Fruit fly (Drosophila melanogaster) whole organism, pupa: ENCODE results near the gene pns.

Experiments used
- CG10348 ChIP-seq: fragments of 200-800 bp; sonication (Bioruptor generic); IDR thresholded peaks from 2 replicates; pipeline ENCODE4 v1.3.6; 2022; ENCODE audit warnings: missing biosample characterization, missing genetic modification characterization
- CG12605 ChIP-seq: fragments of 200-800 bp; sonication (Bioruptor generic); IDR thresholded peaks from 2 replicates; pipeline ENCODE4 v1.3.6; 2022; ENCODE audit warnings: missing biosample characterization, missing genetic modification characterization
- CG13204 ChIP-seq: fragments of 200-800 bp; sonication (Bioruptor generic); optimal IDR thresholded peaks from 2 replicates; lab custom pipeline; 2018; ENCODE audit warnings: missing biosample characterization, mild to moderate bottlenecking, missing genetic modification characterization, moderate library complexity
- CG14655 ChIP-seq: fragments of 200-800 bp; sonication (Bioruptor generic); optimal IDR thresholded peaks from 3 replicates; lab custom pipeline; 2017; ENCODE audit warnings: mild to moderate bottlenecking, missing biosample characterization, missing genetic modification reagents, missing genetic modification characterization
- CG15710 ChIP-seq: fragments of 200-800 bp; sonication (Bioruptor generic); optimal IDR thresholded peaks from 2 replicates; lab custom pipeline; 2018; ENCODE audit warnings: missing biosample characterization, mild to moderate bottlenecking, missing genetic modification characterization, moderate library complexity
- CG17806 ChIP-seq: fragments of 200-800 bp; sonication (Bioruptor generic); optimal IDR thresholded peaks from 2 replicates; lab custom pipeline; 2018; ENCODE audit warnings: missing biosample characterization, mild to moderate bottlenecking, missing genetic modification characterization, moderate library complexity
- CG32121 ChIP-seq: fragments of 200-800 bp; sonication (Bioruptor generic); IDR thresholded peaks from 2 replicates; pipeline ENCODE4 v1.3.6; 2022; ENCODE audit warnings: missing biosample characterization, missing genetic modification characterization
- CG34367 ChIP-seq: fragments of 200-800 bp; sonication (Bioruptor generic); optimal IDR thresholded peaks from 2 replicates; lab custom pipeline; 2018; ENCODE audit warnings: missing biosample characterization, mild to moderate bottlenecking, missing genetic modification characterization
- CG4496 ChIP-seq: fragments of 200-800 bp; sonication (Bioruptor generic); IDR thresholded peaks from 3 replicates; pipeline ENCODE4 v1.3.6; 2022; ENCODE audit warnings: missing biosample characterization, missing genetic modification characterization
- CG8159 ChIP-seq: fragments of 200-800 bp; sonication (Bioruptor generic); optimal IDR thresholded peaks from 3 replicates; lab custom pipeline; 2018; ENCODE audit warnings: missing biosample characterization, mild to moderate bottlenecking, missing genetic modification characterization, moderate library complexity
- CG8301 ChIP-seq: fragments of 200-800 bp; sonication (Bioruptor generic); optimal IDR thresholded peaks from 2 replicates; lab custom pipeline; 2018; ENCODE audit warnings: missing biosample characterization, mild to moderate bottlenecking, missing genetic modification characterization
- CG9948 ChIP-seq: fragments of 200-800 bp; sonication (Bioruptor generic); optimal IDR thresholded peaks from 2 replicates; lab custom pipeline; 2018; ENCODE audit warnings: missing biosample characterization, mild to moderate bottlenecking, missing genetic modification characterization, moderate library complexity
- D1 ChIP-seq: fragments of 200-800 bp; sonication (Bioruptor generic); optimal IDR thresholded peaks from 2 replicates; lab custom pipeline; 2018; ENCODE audit warnings: missing biosample characterization, mild to moderate bottlenecking, missing genetic modification characterization, moderate library complexity
- EcR ChIP-seq: fragments of 200-800 bp; sonication (Bioruptor generic); optimal IDR thresholded peaks from 3 replicates; lab custom pipeline; 2019; ENCODE audit warnings: missing biosample characterization, missing genetic modification characterization, mild to moderate bottlenecking, moderate library complexity, missing genetic modification reagents
- Ets98B ChIP-seq: fragments of 200-800 bp; sonication (Bioruptor generic); IDR thresholded peaks from 2 replicates; pipeline ENCODE4 v1.3.6; 2022; ENCODE audit warnings: missing biosample characterization, missing genetic modification characterization
- Pif1A ChIP-seq: fragments of 200-800 bp; sonication (Bioruptor generic); optimal IDR thresholded peaks from 3 replicates; lab custom pipeline; 2016; ENCODE audit warnings: missing biosample characterization, missing genetic modification characterization
- Pif1B ChIP-seq: fragments of 200-800 bp; sonication (Bioruptor generic); optimal IDR thresholded peaks from 3 replicates; lab custom pipeline; 2016; ENCODE audit warnings: missing biosample characterization, missing genetic modification characterization
- fd96Ca ChIP-seq: fragments of 200-800 bp; sonication (Bioruptor generic); IDR thresholded peaks from 3 replicates; pipeline ENCODE4 v1.3.6; 2022; ENCODE audit warnings: missing biosample characterization, missing genetic modification characterization
- rn ChIP-seq: fragments of 200-800 bp; sonication (Bioruptor generic); IDR thresholded peaks from 2 replicates; pipeline ENCODE4 v1.3.6; 2022; ENCODE audit warnings: missing biosample characterization, missing genetic modification characterization

Gene pns

DNA sequence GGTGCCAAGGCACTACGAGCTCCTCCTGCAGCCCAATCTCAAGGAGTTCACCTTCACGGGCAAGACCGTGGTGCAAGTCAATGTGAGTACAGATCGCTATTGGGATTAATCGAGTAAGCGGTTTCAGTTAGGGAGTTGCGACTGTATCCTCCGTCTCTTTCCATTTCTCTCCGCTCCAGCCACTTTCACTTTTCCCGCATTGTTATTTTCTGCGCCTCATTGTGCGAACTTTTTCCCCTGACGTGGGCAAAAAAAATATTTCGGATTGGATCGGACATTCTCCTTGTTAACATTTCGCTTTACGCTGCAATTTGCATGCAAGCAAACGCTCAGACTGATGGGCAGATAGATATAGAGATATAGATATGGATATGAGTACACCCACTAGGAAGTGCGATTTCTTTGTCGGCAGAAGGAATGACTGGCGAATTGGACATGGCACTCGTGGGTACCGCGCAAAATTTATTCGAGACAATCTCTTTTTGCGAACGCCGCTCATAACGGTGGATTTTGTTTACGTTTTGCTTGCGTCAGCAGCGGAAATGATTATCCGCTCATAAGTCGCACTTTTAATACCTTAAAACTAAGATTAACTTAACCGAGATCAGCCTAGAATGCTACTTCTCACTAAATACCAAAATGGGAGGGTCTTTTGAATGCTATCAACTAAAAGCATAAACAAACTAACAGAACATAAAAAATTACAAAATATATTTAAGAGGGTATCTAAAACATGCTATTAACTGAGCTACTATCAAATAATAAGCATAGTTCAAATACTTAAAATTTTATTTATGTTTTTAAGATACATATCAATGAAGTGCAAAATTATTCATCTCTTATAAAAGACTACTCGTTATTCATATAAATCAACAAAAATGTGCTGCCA is 18.0 kb upstream of the pns start:
- TF ChIP-seq CG8301 (tag; lab: Kevin White, UChicago) (no peak), Pif1A (GFP tag; lab: Kevin White, UChicago) (no peak), CG14655 (GFP tag; lab: Kevin White, UChicago) (no peak), CG4496 (GFP tag; lab: Robert Waterston, UW) (0 out of 3 replicates have a peak, but pooled peaks have one; percentile 10), CG34367 (tag; lab: Kevin White, UChicago) (no peak), CG15710 (tag; lab: Kevin White, UChicago) (no peak)
- TF ChIP-seq, all 21 proteins: peak for 1

- TF ChIP-seq CG4496 (GFP tag; lab: Robert Waterston, UW) (no peak), CG8301 (tag; lab: Kevin White, UChicago) (no peak), D1 (tag; lab: Kevin White, UChicago) (no peak), CG17806 (no peak)
- TF ChIP-seq, all 21 proteins: peak for 0
Measured at dm6 chr3L:1531159-1531558, 5.8 kb upstream of the pns start, which contains the start of gene Ir62a. TSS of gene Ir62a (minus strand) at chr3L:1531259.

dm6 chr3L:1533699-1534431 is 3.1 kb upstream of the pns start, which contains the start of gene Iml1:
TSS of gene Iml1 (minus strand) at chr3L:1534034.
- TF ChIP-seq CG34367 (tag; lab: Kevin White, UChicago), result no peak
- TF ChIP-seq Pif1A (GFP tag; lab: Kevin White, UChicago), result no peak
- peak; percentile 44; the same call in 1 of the 3 replicates for TF ChIP-seq CG4496 (GFP tag; lab: Robert Waterston, UW)
- no peak for TF ChIP-seq fd96Ca (GFP tag; lab: Robert Waterston, UW)
- peak; percentile 50; the same call in 1 of the 2 replicates for TF ChIP-seq CG32121
- peak; percentile 38; the same call in 1 of the 2 replicates for TF ChIP-seq Ets98B (GFP tag; lab: Robert Waterston, UW)

dm6 chr3L:1537353-1537752 is 416 bp downstream of the pns start:
- TF ChIP-seq CG8301 (tag; lab: Kevin White, UChicago) (no peak), CG13204 (GFP tag; lab: Kevin White, UChicago) (no peak), CG17806 (no peak), CG34367 (tag; lab: Kevin White, UChicago) (no peak), CG8159 (tag; lab: Kevin White, UChicago) (no peak), Ets98B (GFP tag; lab: Robert Waterston, UW) (no peak), CG10348 (no peak), Pif1A (GFP tag; lab: Kevin White, UChicago) (no peak), CG12605 (GFP tag; lab: Robert Waterston, UW) (no peak), CG4496 (GFP tag; lab: Robert Waterston, UW) (no peak), rn (GFP tag; lab: Robert Waterston, UW) (no peak), CG32121 (no peak)

DNA sequence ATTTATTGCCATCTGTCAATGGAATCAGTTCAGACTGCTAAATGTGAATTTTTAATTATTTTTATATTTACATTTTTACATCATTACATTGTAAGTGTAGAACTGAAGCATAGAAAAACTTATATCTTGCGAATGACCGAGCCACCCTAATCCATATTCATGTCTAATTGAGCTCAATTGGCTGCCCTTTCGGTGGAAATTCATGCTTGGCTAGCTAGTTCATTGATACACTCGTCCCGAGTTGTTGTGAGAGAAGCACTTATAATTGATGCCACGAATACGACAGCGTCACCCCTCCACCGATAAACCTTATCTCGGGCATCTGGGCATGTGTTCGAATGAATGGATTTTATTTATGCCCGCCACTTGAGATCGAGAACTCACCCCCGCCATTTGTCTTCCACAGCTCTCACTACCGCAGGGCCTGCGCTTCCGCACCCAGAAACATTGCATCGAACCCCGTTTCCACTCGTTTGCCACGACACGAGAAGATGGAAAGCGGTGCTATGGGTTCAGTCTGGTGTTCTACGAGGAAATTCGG is 1.4 kb downstream of the pns start:
- TF ChIP-seq CG15710 (tag; lab: Kevin White, UChicago) (no peak), CG9948 (tag; lab: Kevin White, UChicago) (no peak), CG8159 (tag; lab: Kevin White, UChicago) (peak; percentile 46), EcR (peak; percentile 1), Pif1B (GFP tag; lab: Kevin White, UChicago) (no peak), CG10348 (no peak), CG4496 (GFP tag; lab: Robert Waterston, UW) (no peak), CG32121 (no peak)

- TF ChIP-seq CG8159 (tag; lab: Kevin White, UChicago) (no peak), Pif1B (GFP tag; lab: Kevin White, UChicago) (peak; percentile 30), CG12605 (GFP tag; lab: Robert Waterston, UW) (0 out of 2 replicates have a peak, but pooled peaks have one; percentile 9), EcR (peak; percentile 30)
Measured at dm6 chr3L:1545693-1546329, 8.9 kb downstream of the pns start, which contains the start of the genes CG32313 and Pcyt1. TSS of gene CG32313 (minus strand) at chr3L:1545743. TSS of gene Pcyt1 (plus strand) at chr3L:1546092.
